Fruit fly (Drosophila melanogaster) whole organism, wandering third instar larva: ENCODE results near the gene CG32182.

ENCODE experiments used
- Abd-B ChIP-seq: fragments of >200 bp; optimal IDR thresholded peaks from 2 replicates; lab custom pipeline; 2017; ENCODE audit warnings: missing biosample characterization, missing genetic modification characterization
- CG9705 ChIP-seq: fragments of 200-800 bp; sonication (Bioruptor generic); optimal IDR thresholded peaks from 2 replicates; lab custom pipeline; 2018; ENCODE audit warnings: missing biosample characterization, mild to moderate bottlenecking, missing genetic modification characterization
- Dfd ChIP-seq: fragments of >200 bp; optimal IDR thresholded peaks from 2 replicates; lab custom pipeline; 2017; ENCODE audit warnings: missing biosample characterization, missing genetic modification characterization
- Hr78 ChIP-seq: fragments of >200 bp; optimal IDR thresholded peaks from 2 replicates; lab custom pipeline; 2017; ENCODE audit warnings: missing biosample characterization, missing genetic modification characterization
- Hr83 ChIP-seq: fragments of 200-300 bp; sonication (Bioruptor generic); optimal IDR thresholded peaks from 2 replicates; lab custom pipeline; 2016; ENCODE audit warnings: missing biosample characterization, mild to moderate bottlenecking, missing genetic modification characterization, moderate library complexity; ENCODE audit not compliant: poor library complexity, severe bottlenecking
- Myc ChIP-seq: fragments of >200 bp; optimal IDR thresholded peaks from 2 replicates; lab custom pipeline; 2017
- N ChIP-seq: fragments of >200 bp; optimal IDR thresholded peaks from 2 replicates; lab custom pipeline; 2018; ENCODE audit warnings: missing biosample characterization, missing external identifiers, missing genetic modification characterization
- OdsH ChIP-seq: fragments of 200-800 bp; sonication (Bioruptor generic); optimal IDR thresholded peaks from 2 replicates; lab custom pipeline; 2016; ENCODE audit warnings: missing biosample characterization, mild to moderate bottlenecking, missing genetic modification characterization
- Sp1 ChIP-seq: fragments of 200-800 bp; sonication (Bioruptor generic); optimal IDR thresholded peaks from 3 replicates; lab custom pipeline; 2019; ENCODE audit warnings: missing biosample characterization, mild to moderate bottlenecking, missing genetic modification characterization, moderate library complexity
- brk ChIP-seq: fragments of 200-800 bp; sonication (Bioruptor generic); optimal IDR thresholded peaks from 2 replicates; lab custom pipeline; 2016; ENCODE audit warnings: missing biosample characterization, mild to moderate bottlenecking, missing genetic modification characterization
- fru ChIP-seq: fragments of 200-800 bp; sonication (Bioruptor generic); optimal IDR thresholded peaks from 3 replicates; lab custom pipeline; 2016; ENCODE audit warnings: missing biosample characterization, mild to moderate bottlenecking, missing genetic modification characterization
- h ChIP-seq: fragments of 200-800 bp; sonication (Bioruptor generic); optimal IDR thresholded peaks from 3 replicates; lab custom pipeline; 2016; ENCODE audit warnings: missing biosample characterization, mild to moderate bottlenecking, missing genetic modification characterization
- pan ChIP-seq: fragments of >200 bp; optimal IDR thresholded peaks from 2 replicates; lab custom pipeline; 2017

DNA sequence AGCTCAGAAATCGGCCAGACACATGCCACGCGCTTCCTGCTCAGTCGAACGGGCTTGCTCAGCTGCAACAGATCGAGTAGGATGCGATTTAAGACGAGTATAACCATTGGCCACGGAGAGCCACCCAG, at the start of gene CG32182:
- TF ChIP-seq fru (GFP tag; lab: Kevin White, UChicago) (no peak), OdsH (GFP tag; lab: Kevin White, UChicago) (no peak), Dfd (GFP tag; lab: Kevin White, UChicago) (no peak), Myc (no peak), Sp1 (GFP tag; lab: Kevin White, UChicago) (no peak), h (GFP tag; lab: Kevin White, UChicago) (no peak), N (GFP tag; lab: Kevin White, UChicago) (no peak), CG9705 (GFP tag; lab: Kevin White, UChicago) (no peak), Abd-B (GFP tag; lab: Kevin White, UChicago) (no peak), Hr83 (no peak), brk (GFP tag; lab: Kevin White, UChicago) (no peak), pan (lab: Kevin White, UChicago) (no peak), Hr78 (GFP tag; lab: Kevin White, UChicago) (no peak)
